Fruit fly (Drosophila melanogaster): ENCODE measurements around the gene CG15370.
A peak's percentile ranks its signal among the peaks of the same experiment; 100 is the strongest.

Gene CG15370

DNA sequence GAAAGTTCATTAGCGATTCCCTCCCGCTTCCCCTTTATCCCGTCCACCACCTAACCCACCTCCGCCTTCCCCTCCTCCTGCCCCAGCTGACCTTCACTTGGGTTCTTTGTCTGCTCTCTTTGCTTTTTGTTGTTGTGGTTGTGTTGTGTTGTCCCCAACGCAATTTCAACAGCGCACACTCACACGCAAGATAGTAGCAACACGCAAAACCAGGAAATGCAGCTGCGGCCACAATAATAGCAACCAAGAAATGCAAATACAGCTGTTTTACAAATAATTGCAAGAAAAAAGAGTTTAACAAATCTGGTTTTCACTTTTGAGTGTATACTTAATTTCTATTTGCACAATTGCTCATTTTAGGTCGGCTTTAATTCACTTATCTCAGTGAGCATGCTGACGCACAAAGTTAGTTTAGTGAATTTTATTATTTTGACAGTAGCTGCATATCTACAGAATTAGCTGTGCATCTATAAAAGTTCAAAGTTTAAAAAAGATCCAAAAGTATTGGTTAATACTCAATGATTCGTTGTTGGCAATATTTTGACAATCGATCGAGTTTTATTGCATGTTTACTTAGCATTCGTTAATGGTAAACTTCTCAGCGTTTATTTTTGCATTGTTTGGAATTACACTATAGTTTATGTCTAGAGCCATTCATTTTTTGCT, 26.1 kb downstream of the CG15370 start (continued):
- TF ChIP-seq stc (GFP tag; IDR thresholded peaks at IDR 0.05) (peak; percentile 43; the same call in 1 of the 2 replicates), Chrac-16 (GFP tag; optimal IDR thresholded peaks at IDR 0.05) (no peak), CG9817 (tag; optimal IDR thresholded peaks at IDR 0.05) (no peak), Dll (GFP tag; IDR thresholded peaks at IDR 0.05; ENCODE audit: partially characterized antibody) (no peak), Sox102F (GFP tag; optimal IDR thresholded peaks at IDR 0.05) (peak; percentile 43), chif (GFP tag; optimal IDR thresholded peaks at IDR 0.05) (peak in 1 of 2 experiments; percentile 4), CG4404 (GFP tag; IDR thresholded peaks at IDR 0.05) (no peak), CG1024 (GFP tag; IDR thresholded peaks at IDR 0.05) (no peak), inv (GFP tag; IDR thresholded peaks at IDR 0.05; ENCODE audit: partially characterized antibody) (no peak), row (GFP tag; IDR thresholded peaks at IDR 0.05) (peak; percentile 51; the same call in 2 of the 3 replicates), Spps (tag; optimal IDR thresholded peaks at IDR 0.05) (no peak), CG17361 (GFP tag; IDR thresholded peaks at IDR 0.05) (peak; percentile 47; the same call in 1 of the 3 replicates), CG11695 (GFP tag; IDR thresholded peaks at IDR 0.05) (0 out of 3 replicates have a peak, but pooled peaks have one; percentile 34), ato (GFP tag; IDR thresholded peaks at IDR 0.05; ENCODE audit: partially characterized antibody) (no peak), hth (optimal IDR thresholded peaks at IDR 0.05) (no peak), sens-2 (GFP tag; IDR thresholded peaks at IDR 0.05) (no peak), Ssrp (tag; optimal IDR thresholded peaks at IDR 0.05) (no peak), Rfx (GFP tag; IDR thresholded peaks at IDR 0.05) (no peak), ATbp (GFP tag; optimal IDR thresholded peaks at IDR 0.05) (peak; percentile 37), Antp (GFP tag; optimal IDR thresholded peaks at IDR 0.05) (peak; percentile 13), CG1603 (tag; optimal IDR thresholded peaks at IDR 0.05) (peak; percentile 54), Hr3 (GFP tag; optimal IDR thresholded peaks at IDR 0.05) (no peak), CG7556 (GFP tag; optimal IDR thresholded peaks at IDR 0.05) (peak; percentile 4), chn (GFP tag; optimal IDR thresholded peaks at IDR 0.05) (no peak), cg (GFP tag; optimal IDR thresholded peaks at IDR 0.05) (no peak), CG15011 (GFP tag; optimal IDR thresholded peaks at IDR 0.05) (no peak), vvl (GFP tag; IDR thresholded peaks at IDR 0.05) (0 out of 2 replicates have a peak, but pooled peaks have one; percentile 19), CG13424 (tag; optimal IDR thresholded peaks at IDR 0.05) (peak; percentile 24), prd (optimal IDR thresholded peaks at IDR 0.05) (no peak), prd (GFP tag; IDR thresholded peaks at IDR 0.05) (peak; percentile 44; the same call in 2 of the 3 replicates), CG2120 (GFP tag; optimal IDR thresholded peaks at IDR 0.05) (peak; percentile 1), CG9609 (GFP tag; optimal IDR thresholded peaks at IDR 0.05) (no peak), E2f1 (GFP tag; IDR thresholded peaks at IDR 0.05) (0 out of 2 replicates have a peak, but pooled peaks have one; percentile 9), Ptx1 (GFP tag; IDR thresholded peaks at IDR 0.05) (peak; percentile 28; the same call in 1 of the 2 replicates), tgo (GFP tag; IDR thresholded peaks at IDR 0.05) (peak; percentile 56), Hr78 (GFP tag; optimal IDR thresholded peaks at IDR 0.05) (peak in 1 of 2 experiments; percentile 8), CG12391 (tag; optimal IDR thresholded peaks at IDR 0.05) (peak; percentile 40), CG8359 (GFP tag; optimal IDR thresholded peaks at IDR 0.05; ENCODE audit: borderline replicate concordance) (no peak), CoRest (tag; optimal IDR thresholded peaks at IDR 0.05) (peak; percentile 9), nom (GFP tag; optimal IDR thresholded peaks at IDR 0.05) (peak; percentile 44), NC2β (GFP tag; optimal IDR thresholded peaks at IDR 0.05) (no peak), pnt (GFP tag; optimal IDR thresholded peaks at IDR 0.05) (peak; percentile 3), BEAF-32 (GFP tag; optimal IDR thresholded peaks at IDR 0.05) (no peak), Hsf (GFP tag; optimal IDR thresholded peaks at IDR 0.05) (peak; percentile 24), CG12659 (GFP tag; optimal IDR thresholded peaks at IDR 0.05) (peak; percentile 12), CG8388 (GFP tag; optimal IDR thresholded peaks at IDR 0.05) (peak; percentile 11), ap (GFP tag; IDR thresholded peaks at IDR 0.05) (no peak), CG18262 (tag; optimal IDR thresholded peaks at IDR 0.05) (peak; percentile 26), CG18599 (GFP tag; optimal IDR thresholded peaks at IDR 0.05) (peak; percentile 18)
